Fruit fly (Drosophila melanogaster): Measurements from ENCODE around the gene Jon25Bi.

DNA sequence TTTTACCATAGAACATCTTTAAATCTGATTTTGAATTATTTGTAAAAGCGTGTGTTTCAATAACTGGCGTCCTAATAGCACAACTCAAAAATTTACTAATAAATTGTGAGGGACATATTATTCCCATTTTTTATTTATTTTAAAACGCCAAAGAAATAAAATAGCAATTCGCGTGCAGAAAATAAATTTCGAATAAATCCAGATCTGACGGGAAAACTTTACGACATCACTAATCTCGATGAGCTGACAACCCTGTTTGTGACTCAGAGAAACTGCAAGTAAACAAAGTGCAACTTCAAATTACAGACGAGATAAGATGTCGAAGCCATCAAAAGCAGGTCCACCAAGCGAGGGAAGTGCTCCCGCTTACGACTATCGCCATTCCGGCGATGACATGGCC is 10.5 kb upstream of the Jon25Bi start, which contains the start of gene CG34125:
- no peak for TF ChIP-seq Pif1A (GFP tag; optimal IDR thresholded peaks at IDR 0.05)
- TF ChIP-seq CG17806 (tag; optimal IDR thresholded peaks at IDR 0.05): no peak
- TF ChIP-seq CG4496 (GFP tag; IDR thresholded peaks at IDR 0.05): no peak
- no peak for TF ChIP-seq EcR (GFP tag; optimal IDR thresholded peaks at IDR 0.05)
- no peak for TF ChIP-seq Pif1B (GFP tag; optimal IDR thresholded peaks at IDR 0.05)
- TF ChIP-seq CG34367 (tag; optimal IDR thresholded peaks at IDR 0.05): no peak
- no peak for TF ChIP-seq CG14655 (GFP tag; optimal IDR thresholded peaks at IDR 0.05)
- TF ChIP-seq rn (GFP tag; IDR thresholded peaks at IDR 0.05): no peak
- TF ChIP-seq CG15710 (tag; optimal IDR thresholded peaks at IDR 0.05): no peak
- no peak for TF ChIP-seq CG8301 (tag; optimal IDR thresholded peaks at IDR 0.05)
- no peak for TF ChIP-seq Ets98B (GFP tag; IDR thresholded peaks at IDR 0.05)

Measured in whole organism, pupa.